Fruit fly (Drosophila melanogaster) whole organism, embryonic: ENCODE data around the gene CG17819.
A peak's percentile ranks its signal among the peaks of the same experiment; 100 is the strongest.

Experiments used
- Aef1 ChIP-seq: fragments of 200-800 bp; sonication (Bioruptor generic); IDR thresholded peaks from 3 replicates; pipeline ENCODE4 v1.3.6; 2022; ENCODE audit warnings: missing biosample characterization, missing genetic modification characterization
- Atf-2 ChIP-seq: fragments of 200-800 bp; sonication (Bioruptor generic); optimal IDR thresholded peaks from 2 replicates; lab custom pipeline; 2016; ENCODE audit warnings: missing biosample characterization, missing genetic modification characterization
- Awh ChIP-seq: fragments of 200-800 bp; sonication (Bioruptor generic); IDR thresholded peaks from 2 replicates; pipeline ENCODE4, ENCODE4 v1.3.6; 2022; ENCODE audit warnings: missing biosample characterization, missing genetic modification characterization
- Blimp-1 ChIP-seq: fragments of 200-800 bp; sonication (Bioruptor generic); optimal IDR thresholded peaks from 3 replicates; lab custom pipeline; 2018; ENCODE audit warnings: missing biosample characterization, missing genetic modification characterization, mild to moderate bottlenecking, moderate library complexity, missing genetic modification reagents
- CG11398 ChIP-seq: fragments of 200-800 bp; sonication (Bioruptor generic); optimal IDR thresholded peaks from 2 replicates; lab custom pipeline; 2016; ENCODE audit warnings: missing biosample characterization, missing genetic modification characterization
- CG11696 ChIP-seq: fragments of 200-800 bp; sonication (Bioruptor generic); IDR thresholded peaks from 2 replicates; pipeline ENCODE4 v1.3.6; 2022; ENCODE audit warnings: missing biosample characterization, missing genetic modification characterization
- CG12299 ChIP-seq: fragments of 200-800 bp; sonication (Bioruptor generic); optimal IDR thresholded peaks from 2 replicates; lab custom pipeline; 2018; ENCODE audit warnings: missing biosample characterization, mild to moderate bottlenecking, missing genetic modification characterization
- CG12391 ChIP-seq: fragments of 200-800 bp; sonication (Bioruptor generic); optimal IDR thresholded peaks from 3 replicates; lab custom pipeline; 2018; ENCODE audit warnings: missing biosample characterization, mild to moderate bottlenecking, missing genetic modification characterization, moderate library complexity
- CG14860 ChIP-seq: fragments of 200-800 bp; sonication (Bioruptor generic); IDR thresholded peaks from 3 replicates; pipeline ENCODE4 v1.3.6; 2022; ENCODE audit warnings: missing biosample characterization, missing genetic modification characterization; ENCODE audit not compliant: partially characterized antibody
- CG17829 ChIP-seq: fragments of 200-800 bp; optimal IDR thresholded peaks from 2 replicates; lab custom pipeline; 2019; ENCODE audit warnings: missing biosample characterization, mild to moderate bottlenecking, missing genetic modification characterization, moderate library complexity
- CG18476 ChIP-seq: fragments of 200-800 bp; sonication (Bioruptor generic); optimal IDR thresholded peaks from 2 replicates; lab custom pipeline; 2016; ENCODE audit warnings: missing biosample characterization, mild to moderate bottlenecking, missing genetic modification characterization
- CG5245 ChIP-seq: fragments of 200-800 bp; sonication (Bioruptor generic); optimal IDR thresholded peaks from 3 replicates; lab custom pipeline; 2016; ENCODE audit warnings: missing biosample characterization, missing genetic modification characterization
- CG6254 ChIP-seq: fragments of 200-800 bp; sonication (Bioruptor generic); optimal IDR thresholded peaks from 3 replicates; lab custom pipeline; 2017; ENCODE audit warnings: mild to moderate bottlenecking, missing biosample characterization, missing genetic modification reagents, missing genetic modification characterization
- CG9727 ChIP-seq: fragments of 200-800 bp; sonication (Bioruptor generic); optimal IDR thresholded peaks from 3 replicates; lab custom pipeline; 2017; ENCODE audit warnings: missing biosample characterization, mild to moderate bottlenecking, missing genetic modification characterization
- CG9817 ChIP-seq: fragments of 200-800 bp; sonication (Bioruptor generic); optimal IDR thresholded peaks from 2 replicates; lab custom pipeline; 2018; ENCODE audit warnings: missing biosample characterization, mild to moderate bottlenecking, missing genetic modification characterization, moderate library complexity
- Chrac-16 ChIP-seq: fragments of 200-800 bp; sonication (Bioruptor generic); optimal IDR thresholded peaks from 3 replicates; lab custom pipeline; 2016; ENCODE audit warnings: missing biosample characterization, missing genetic modification characterization
- Dref ChIP-seq: fragments of 200-800 bp; sonication (Bioruptor generic); IDR thresholded peaks from 2 replicates; pipeline ENCODE4 v1.3.6; 2022; ENCODE audit warnings: missing biosample characterization, missing genetic modification characterization
- E2f1 ChIP-seq: fragments of 200-800 bp; sonication (Bioruptor generic); IDR thresholded peaks from 2 replicates; pipeline ENCODE4 v1.3.6; 2022; ENCODE audit warnings: missing biosample characterization, missing genetic modification characterization
- E2f2 ChIP-seq: fragments of 200-800 bp; sonication (Bioruptor generic); IDR thresholded peaks from 2 replicates; pipeline ENCODE4 v1.3.6; 2022; ENCODE audit warnings: missing biosample characterization, missing genetic modification characterization
- H15 ChIP-seq: fragments of 200-800 bp; sonication (Bioruptor generic); IDR thresholded peaks from 3 replicates; pipeline ENCODE4 v1.3.6; 2022; ENCODE audit warnings: missing biosample characterization, missing genetic modification characterization
- Hmx ChIP-seq: fragments of 200-800 bp; sonication (Bioruptor generic); optimal IDR thresholded peaks from 2 replicates; lab custom pipeline; 2016; ENCODE audit warnings: missing biosample characterization, missing genetic modification characterization
- Hr78 ChIP-seq, 2 experiments: fragments of 200-800 bp in 1 of 2; fragments of >200 bp in 1 of 2; sonication (Bioruptor generic) in 1 of 2; optimal IDR thresholded peaks; 2 replicates each; lab custom pipeline; 2017 to 2019; ENCODE audit warnings: missing biosample characterization in 2 of 2, missing genetic modification characterization in 2 of 2, mild to moderate bottlenecking in 1 of 2, moderate library complexity in 1 of 2
- Jarid2 ChIP-seq: fragments of 200-800 bp; sonication (Bioruptor generic); optimal IDR thresholded peaks from 3 replicates; lab custom pipeline; 2017; ENCODE audit warnings: mild to moderate bottlenecking, missing biosample characterization, missing genetic modification reagents, missing genetic modification characterization
- Meics ChIP-seq: fragments of 200-800 bp; sonication (Bioruptor generic); optimal IDR thresholded peaks from 2 replicates; lab custom pipeline; 2017; ENCODE audit warnings: missing biosample characterization, mild to moderate bottlenecking, missing genetic modification characterization
- Pdp1 ChIP-seq, 2 experiments: fragments of 200-800 bp; sonication (Bioruptor generic); optimal IDR thresholded peaks; 3 replicates each; lab custom pipeline; 2016; ENCODE audit warnings: missing biosample characterization in 2 of 2, missing genetic modification characterization in 2 of 2, mild to moderate bottlenecking in 1 of 2, moderate library complexity in 1 of 2
- Rfx ChIP-seq: fragments of 200-800 bp; sonication (Bioruptor generic); IDR thresholded peaks from 2 replicates; pipeline ENCODE4 v1.3.6; 2022; ENCODE audit warnings: missing biosample characterization, missing genetic modification characterization
- amos ChIP-seq: fragments of 200-800 bp; sonication (Bioruptor generic); IDR thresholded peaks from 2 replicates; pipeline ENCODE4 v1.3.6; 2022; ENCODE audit warnings: missing biosample characterization, missing genetic modification characterization; ENCODE audit not compliant: partially characterized antibody
- cad ChIP-seq: fragments of >200 bp; optimal IDR thresholded peaks from 2 replicates; lab custom pipeline; 2017; ENCODE audit warnings: missing biosample characterization, missing genetic modification characterization
- chinmo ChIP-seq: fragments of 200-800 bp; sonication (Bioruptor generic); IDR thresholded peaks from 4 replicates; pipeline ENCODE4 v1.3.6; 2022; ENCODE audit warnings: missing biosample characterization, missing genetic modification characterization; ENCODE audit not compliant: partially characterized antibody
- ci ChIP-seq: fragments of 200-800 bp; sonication (Bioruptor generic); IDR thresholded peaks from 3 replicates; pipeline ENCODE4 v1.3.6; 2022; ENCODE audit warnings: missing biosample characterization, missing genetic modification characterization
- croc ChIP-seq: fragments of 200-800 bp; sonication (Bioruptor generic); conservative IDR thresholded peaks from 3 replicates; pipeline ENCODE4 v1.3.6; 2022; ENCODE audit warnings: missing biosample characterization, missing genetic modification characterization
- crol ChIP-seq: fragments of 200-800 bp; sonication (Bioruptor generic); IDR thresholded peaks from 2 replicates; pipeline ENCODE4 v1.3.6; 2022; ENCODE audit warnings: missing biosample characterization, missing genetic modification characterization
- esg ChIP-seq: fragments of 200-800 bp; sonication (Bioruptor generic); conservative IDR thresholded peaks from 2 replicates; pipeline ENCODE4 v1.3.6; 2022; ENCODE audit warnings: missing biosample characterization, missing genetic modification characterization
- exex ChIP-seq: fragments of 200-800 bp; sonication (Bioruptor generic); optimal IDR thresholded peaks from 4 replicates; lab custom pipeline; 2018; ENCODE audit warnings: missing biosample characterization, mild to moderate bottlenecking, missing genetic modification characterization, moderate library complexity
- fd3F ChIP-seq: fragments of 200-800 bp; sonication (Bioruptor generic); optimal IDR thresholded peaks from 2 replicates; lab custom pipeline; 2018; ENCODE audit warnings: missing biosample characterization, mild to moderate bottlenecking, missing genetic modification characterization, moderate library complexity
- gcm ChIP-seq: fragments of 200-800 bp; sonication (Bioruptor generic); optimal IDR thresholded peaks from 2 replicates; lab custom pipeline; 2019; ENCODE audit warnings: missing biosample characterization, mild to moderate bottlenecking, missing genetic modification characterization, moderate library complexity
- kah ChIP-seq: fragments of 200-800 bp; sonication (Bioruptor generic); optimal IDR thresholded peaks from 2 replicates; lab custom pipeline; 2018; ENCODE audit warnings: missing biosample characterization, mild to moderate bottlenecking, missing genetic modification characterization
- lab ChIP-seq: fragments of 200-800 bp; sonication (Bioruptor generic); optimal IDR thresholded peaks from 3 replicates; lab custom pipeline; 2017; ENCODE audit warnings: missing biosample characterization, missing genetic modification characterization, mild to moderate bottlenecking, moderate library complexity, missing genetic modification reagents
- lilli ChIP-seq: fragments of 200-800 bp; sonication (Bioruptor generic); optimal IDR thresholded peaks from 3 replicates; lab custom pipeline; 2016; ENCODE audit warnings: missing biosample characterization, missing genetic modification characterization
- pan ChIP-seq, 4 experiments: fragments of >200 bp in 3 of 4; fragments of 200-800 bp in 1 of 4; sonication (Bioruptor generic) in 1 of 4; optimal IDR thresholded peaks in 3 of 4; IDR thresholded peaks in 1 of 4; 2 replicates each; pipeline versions ENCODE4 v1.3.6 to Lab custom; 2017 to 2022; ENCODE audit warnings: missing biosample characterization in 2 of 4, missing genetic modification characterization in 2 of 4, mixed read lengths in 1 of 4
- stwl ChIP-seq: fragments of 200-800 bp; sonication (Bioruptor generic); optimal IDR thresholded peaks from 3 replicates; lab custom pipeline; 2018; ENCODE audit warnings: missing biosample characterization, mild to moderate bottlenecking, missing genetic modification characterization, moderate library complexity
- tll ChIP-seq, 2 experiments: fragments of 200-800 bp in 1 of 2; fragments of >200 bp in 1 of 2; sonication (Bioruptor generic) in 1 of 2; optimal IDR thresholded peaks; 2 replicates each; lab custom pipeline; 2017 to 2019; ENCODE audit warnings: missing biosample characterization in 2 of 2, missing genetic modification characterization in 2 of 2, mild to moderate bottlenecking in 1 of 2, moderate library complexity in 1 of 2
- zf30C ChIP-seq: fragments of 200-800 bp; sonication (Bioruptor generic); optimal IDR thresholded peaks from 3 replicates; lab custom pipeline; 2018; ENCODE audit warnings: missing biosample characterization, mild to moderate bottlenecking, missing genetic modification characterization
- zfh1 ChIP-seq: fragments of 200-800 bp; sonication (Bioruptor generic); IDR thresholded peaks from 3 replicates; pipeline ENCODE4 v1.3.6; 2022; ENCODE audit warnings: missing biosample characterization, missing genetic modification characterization

Gene CG17819

DNA sequence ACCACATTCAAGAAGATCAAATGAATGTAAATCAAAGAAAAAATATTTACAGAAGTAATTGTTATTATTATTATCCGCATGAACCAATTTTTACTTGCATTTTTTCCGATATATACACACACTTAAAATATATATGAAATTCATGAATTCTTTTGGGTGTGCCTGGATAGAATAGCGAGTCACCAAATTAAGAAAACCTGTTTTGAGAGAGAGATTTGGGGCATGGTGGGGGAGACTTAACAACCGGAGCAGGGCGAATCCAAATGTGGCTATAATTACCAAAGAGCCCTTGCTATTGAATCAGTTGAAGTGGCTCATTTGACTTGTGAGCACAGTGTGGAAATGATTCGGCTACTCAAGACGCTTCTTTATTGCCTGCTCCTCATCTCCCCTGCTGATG is 28.1 kb upstream of the CG17819 start, which contains the start of gene Qsox2:
Gene Qsox2, plus strand, starts transcription at position 301 of the 400 bp plus-strand sequence.
- TF ChIP-seq tll (GFP tag; optimal IDR thresholded peaks at IDR 0.05; lab: Kevin White, UChicago) (no peak), CG17829 (tag; lab: Kevin White, UChicago) (no peak), gcm (no peak), Hr78 (GFP tag; optimal IDR thresholded peaks at IDR 0.05; lab: Kevin White, UChicago) (no peak), CG5245 (GFP tag; lab: Kevin White, UChicago) (no peak), cad (GFP tag; lab: Kevin White, UChicago) (no peak), lilli (GFP tag; lab: Kevin White, UChicago) (no peak), Hmx (GFP tag; lab: Kevin White, UChicago) (no peak), CG9817 (no peak), lab (no peak), Aef1 (GFP tag; lab: Robert Waterston, UW) (no peak), CG14860 (GFP tag; lab: Robert Waterston, UW) (no peak), CG12391 (tag; lab: Kevin White, UChicago) (no peak), E2f1 (no peak), CG18476 (GFP tag; lab: Kevin White, UChicago) (no peak), Chrac-16 (GFP tag; lab: Kevin White, UChicago) (no peak), zfh1 (GFP tag; lab: Robert Waterston, UW) (no peak), stwl (tag; lab: Kevin White, UChicago) (no peak), CG11696 (no peak), Rfx (GFP tag; lab: Robert Waterston, UW) (peak; percentile 6; the same call in 1 of the 2 replicates), Dref (GFP tag; lab: Robert Waterston, UW) (no peak), esg (GFP tag; lab: Robert Waterston, UW) (no peak), CG11398 (GFP tag; lab: Kevin White, UChicago) (no peak), croc (no peak), H15 (GFP tag; lab: Robert Waterston, UW) (no peak), Atf-2 (GFP tag; lab: Kevin White, UChicago) (no peak), Jarid2 (GFP tag; lab: Kevin White, UChicago) (peak; percentile 37), ci (GFP tag; lab: Robert Waterston, UW) (no peak), Meics (no peak), CG12299 (no peak), zf30C (GFP tag; lab: Kevin White, UChicago) (no peak), crol (GFP tag; lab: Robert Waterston, UW) (peak; percentile 51; the same call in 1 of the 2 replicates), kah (GFP tag; lab: Kevin White, UChicago) (no peak), Blimp-1 (no peak), chinmo (GFP tag; lab: Robert Waterston, UW) (0 out of 4 replicates have a peak, but pooled peaks have one; percentile 21), Awh (GFP tag; lab: Robert Waterston, UW) (0 out of 2 replicates have a peak, but pooled peaks have one; percentile 11), CG6254 (no peak), fd3F (no peak), CG9727 (GFP tag; lab: Kevin White, UChicago) (no peak), exex (tag; lab: Kevin White, UChicago) (no peak), Pdp1 (GFP tag; optimal IDR thresholded peaks at IDR 0.05; lab: Kevin White, UChicago) (no peak), amos (GFP tag; lab: Robert Waterston, UW) (no peak), pan (optimal IDR thresholded peaks at IDR 0.05; lab: Kevin White, UChicago) (no peak), pan (GFP tag; optimal IDR thresholded peaks at IDR 0.05 in 1 of 2, IDR thresholded peaks at IDR 0.05 in 1 of 2) (no peak), E2f2 (GFP tag; lab: Robert Waterston, UW) (no peak)
